Worm (Caenorhabditis elegans): Measurements from ENCODE around the gene C27F2.9.

DNA sequence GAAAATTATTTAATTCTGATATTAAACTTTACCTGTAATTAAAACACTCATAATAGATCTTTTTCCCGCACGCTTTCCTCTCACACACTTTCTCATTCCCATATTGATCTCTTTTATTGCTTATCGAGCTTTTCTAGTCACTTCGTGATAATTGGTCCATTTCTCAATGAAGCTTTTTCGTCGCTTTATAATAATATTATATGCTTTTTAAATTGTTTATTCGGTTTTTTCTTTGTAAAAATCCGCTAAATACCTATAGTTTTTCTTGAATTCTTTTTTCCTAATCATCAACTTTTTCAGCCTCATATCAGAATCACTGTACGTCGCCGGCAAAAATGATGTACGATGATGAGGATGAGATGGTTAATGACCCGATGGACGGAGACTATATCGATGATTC lies 23.6 kb downstream of the C27F2.9 start, which contains the start of gene rpb-2:
- TF ChIP-seq nhr-77 (tag; optimal IDR thresholded peaks at IDR 0.05) (no peak), pqm-1 (tag; optimal IDR thresholded peaks at IDR 0.05) (no peak), daf-12 (tag; optimal IDR thresholded peaks at IDR 0.05) (no peak), nhr-12 (tag; optimal IDR thresholded peaks at IDR 0.05) (no peak), unc-62 (GFP tag; optimal IDR thresholded peaks at IDR 0.05) (no peak), fkh-10 (GFP tag; optimal IDR thresholded peaks at IDR 0.05) (no peak), snpc-4 (tag; optimal IDR thresholded peaks at IDR 0.05) (no peak), skn-1 (tag; optimal IDR thresholded peaks at IDR 0.05) (no peak)
